Worm (Caenorhabditis elegans): ENCODE measurements around the gene nspg-5.

- TF ChIP-seq elt-3 (tag; optimal IDR thresholded peaks at IDR 0.05) = no peak
- no peak for TF ChIP-seq nhr-25 (tag; optimal IDR thresholded peaks at IDR 0.05)
- no peak for TF ChIP-seq crh-2 (tag; optimal IDR thresholded peaks at IDR 0.05)
Measured at ce11 chrX:3029030-3029429, 47.2 kb downstream of the nspg-5 start, which contains the start of gene M02F4.1.
